Worm (Caenorhabditis elegans) whole organism, L3 larva: ENCODE data around the gene ric-7.

ENCODE experiments used
- ceh-16 ChIP-seq: sonication (generic microtip); optimal IDR thresholded peaks from 2 replicates; lab custom pipeline; 2017; ENCODE audit warnings: missing biosample characterization, missing genetic modification characterization
- ceh-28 ChIP-seq: fragments of 150-350 bp; optimal IDR thresholded peaks from 2 replicates; lab custom pipeline; 2014; ENCODE audit warnings: missing biosample characterization, missing genetic modification reagents, missing genetic modification characterization
- ceh-82 ChIP-seq: fragments of 150-350 bp; optimal IDR thresholded peaks from 2 replicates; lab custom pipeline; 2014; ENCODE audit warnings: missing biosample characterization, missing genetic modification characterization
- ceh-9 ChIP-seq: sonication (generic microtip); optimal IDR thresholded peaks from 2 replicates; lab custom pipeline; 2018; ENCODE audit warnings: missing biosample characterization, missing genetic modification characterization
- egl-27 ChIP-seq: sonication (generic microtip); optimal IDR thresholded peaks from 4 replicates; lab custom pipeline; 2017; ENCODE audit warnings: missing biosample characterization, missing genetic modification reagents, missing genetic modification characterization
- egl-5 ChIP-seq: fragments of 150-350 bp; optimal IDR thresholded peaks from 2 replicates; lab custom pipeline; 2017; ENCODE audit warnings: missing biosample characterization, missing genetic modification reagents, missing genetic modification characterization, inconsistent platforms
- elt-1 ChIP-seq: fragments of 150-350 bp; optimal IDR thresholded peaks from 2 replicates; lab custom pipeline; 2014; ENCODE audit warnings: missing biosample characterization, missing genetic modification characterization
- elt-2 ChIP-seq: sonication (generic microtip); optimal IDR thresholded peaks from 2 replicates; lab custom pipeline; 2016; ENCODE audit warnings: missing genetic modification reagents, mild to moderate bottlenecking, missing genetic modification characterization, missing compliant biosample characterization
- eor-1 ChIP-seq, 2 experiments: fragments of 150-350 bp; optimal IDR thresholded peaks; 2 replicates each; lab custom pipeline; 2014 to 2018; ENCODE audit warnings: missing biosample characterization in 2 of 2, missing genetic modification characterization in 2 of 2
- fkh-10 ChIP-seq: sonication (generic microtip); optimal IDR thresholded peaks from 2 replicates; lab custom pipeline; 2017; ENCODE audit warnings: missing biosample characterization, missing genetic modification reagents, missing genetic modification characterization
- fkh-2 ChIP-seq: fragments of 150-350 bp; optimal IDR thresholded peaks from 2 replicates; lab custom pipeline; 2014; ENCODE audit warnings: missing biosample characterization, missing genetic modification reagents, missing genetic modification characterization
- fos-1 ChIP-seq: fragments of 150-350 bp; optimal IDR thresholded peaks from 2 replicates; lab custom pipeline; 2014; ENCODE audit warnings: missing biosample characterization, missing genetic modification characterization
- hmg-11 ChIP-seq: sonication (generic microtip); optimal IDR thresholded peaks from 2 replicates; lab custom pipeline; 2016; ENCODE audit warnings: missing genetic modification characterization, missing compliant biosample characterization
- jun-1 ChIP-seq: fragments of 150-350 bp; optimal IDR thresholded peaks from 2 replicates; lab custom pipeline; 2014; ENCODE audit warnings: missing biosample characterization, missing genetic modification reagents, missing genetic modification characterization
- lin-39 ChIP-seq: fragments of 150-350 bp; optimal IDR thresholded peaks from 2 replicates; lab custom pipeline; 2018; ENCODE audit warnings: missing biosample characterization, missing genetic modification reagents, missing genetic modification characterization
- lsy-12 ChIP-seq: sonication (generic microtip); optimal IDR thresholded peaks from 2 replicates; lab custom pipeline; 2016; ENCODE audit warnings: mild to moderate bottlenecking, missing genetic modification characterization, missing compliant biosample characterization
- mdl-1 ChIP-seq: fragments of 150-350 bp; optimal IDR thresholded peaks from 2 replicates; lab custom pipeline; 2014; ENCODE audit warnings: missing biosample characterization, missing genetic modification characterization
- nfya-1 ChIP-seq: sonication (generic microtip); optimal IDR thresholded peaks from 2 replicates; lab custom pipeline; 2017; ENCODE audit warnings: missing genetic modification characterization, mild to moderate bottlenecking, missing compliant biosample characterization, antibody characterized with exemption, moderate library complexity; ENCODE audit not compliant: insufficient read depth
- nhr-11 ChIP-seq: fragments of 150-350 bp; optimal IDR thresholded peaks from 2 replicates; lab custom pipeline; 2014; ENCODE audit warnings: missing biosample characterization, missing genetic modification characterization
- nhr-12 ChIP-seq: fragments of 150-350 bp; optimal IDR thresholded peaks from 2 replicates; lab custom pipeline; 2014; ENCODE audit warnings: missing biosample characterization, missing genetic modification characterization
- nhr-25 ChIP-seq: sonication (generic microtip); optimal IDR thresholded peaks from 2 replicates; lab custom pipeline; 2017; ENCODE audit warnings: missing biosample characterization, missing genetic modification characterization
- nhr-28 ChIP-seq: fragments of 150-350 bp; optimal IDR thresholded peaks from 2 replicates; lab custom pipeline; 2014; ENCODE audit warnings: missing biosample characterization, missing genetic modification characterization
- nhr-76 ChIP-seq: fragments of 150-350 bp; sonication (generic microtip); optimal IDR thresholded peaks from 5 replicates; lab custom pipeline; 2014; ENCODE audit warnings: missing biosample characterization, missing genetic modification characterization
- nhr-77 ChIP-seq: fragments of 150-350 bp; optimal IDR thresholded peaks from 2 replicates; lab custom pipeline; 2014; ENCODE audit warnings: missing biosample characterization, missing genetic modification characterization
- pha-4 ChIP-seq: fragments of 150-350 bp; optimal IDR thresholded peaks from 2 replicates; lab custom pipeline; 2014; ENCODE audit warnings: missing biosample characterization, missing genetic modification reagents, missing genetic modification characterization
- pqm-1 ChIP-seq: fragments of 150-350 bp; optimal IDR thresholded peaks from 2 replicates; lab custom pipeline; 2017; ENCODE audit warnings: missing biosample characterization, missing genetic modification characterization, inconsistent platforms
- sea-2 ChIP-seq: fragments of 150-350 bp; sonication (generic microtip); optimal IDR thresholded peaks from 4 replicates; lab custom pipeline; 2014; ENCODE audit warnings: missing biosample characterization, missing genetic modification reagents, missing genetic modification characterization
- skn-1 ChIP-seq: fragments of 150-350 bp; optimal IDR thresholded peaks from 2 replicates; lab custom pipeline; 2014; ENCODE audit warnings: missing biosample characterization, missing genetic modification characterization
- snpc-4 ChIP-seq: fragments of 150-350 bp; optimal IDR thresholded peaks from 2 replicates; lab custom pipeline; 2014; ENCODE audit warnings: missing biosample characterization, missing genetic modification characterization
- unc-39 ChIP-seq: sonication (generic microtip); optimal IDR thresholded peaks from 4 replicates; lab custom pipeline; 2017; ENCODE audit warnings: missing biosample characterization, missing genetic modification characterization
- unc-62 ChIP-seq: fragments of 150-350 bp; sonication (generic microtip); optimal IDR thresholded peaks from 4 replicates; lab custom pipeline; 2014; ENCODE audit warnings: missing biosample characterization, missing genetic modification reagents, missing genetic modification characterization
- zag-1 ChIP-seq: fragments of 150-350 bp; optimal IDR thresholded peaks from 2 replicates; lab custom pipeline; 2014; ENCODE audit warnings: missing biosample characterization, missing genetic modification characterization

ric-7 gene

ce11 chrV:14004342-14004741, 1.4 kb downstream of the ric-7 start:
- TF ChIP-seq unc-39 (no peak), lin-39 (tag; lab: Kevin White, UChicago) (peak; percentile 26), elt-1 (no peak), egl-5 (tag; lab: Kevin White, UChicago) (peak; percentile 50), egl-27 (tag; lab: Kevin White, UChicago) (no peak), nfya-1 (peak; percentile 14), skn-1 (no peak), nhr-77 (tag; lab: Kevin White, UChicago) (no peak), pha-4 (tag; lab: Kevin White, UChicago) (no peak), nhr-11 (no peak), elt-2 (tag; lab: Kevin White, UChicago) (no peak), fkh-10 (peak; percentile 66), nhr-76 (tag; lab: Kevin White, UChicago) (no peak)

ce11 chrV:14003587-14004156, 2.0 kb downstream of the ric-7 start:
- peak; percentile 53 for TF ChIP-seq egl-5 (tag; lab: Kevin White, UChicago)
- no peak for TF ChIP-seq zag-1
- no peak for TF ChIP-seq fkh-2 (tag; lab: Kevin White, UChicago)
- peak; percentile 8 for TF ChIP-seq hmg-11
- no peak for TF ChIP-seq ceh-16 (tag; lab: Kevin White, UChicago)
- TF ChIP-seq lsy-12 (tag; lab: Kevin White, UChicago): no peak
- TF ChIP-seq elt-1: no peak
- no peak for TF ChIP-seq skn-1
- TF ChIP-seq fos-1: no peak
- TF ChIP-seq nfya-1: peak; percentile 29
- TF ChIP-seq snpc-4 (tag; lab: Kevin White, UChicago): peak; percentile 0
- TF ChIP-seq nhr-25 (tag; lab: Kevin White, UChicago): no peak
- TF ChIP-seq pha-4 (tag; lab: Kevin White, UChicago): no peak
- no peak for TF ChIP-seq jun-1

ce11 chrV:14002402-14002801, 3.3 kb downstream of the ric-7 start:
- TF ChIP-seq nhr-25 (tag; lab: Kevin White, UChicago) (peak; percentile 35), jun-1 (no peak), nhr-12 (tag; lab: Kevin White, UChicago) (no peak), pqm-1 (peak; percentile 21), nhr-11 (no peak), pha-4 (tag; lab: Kevin White, UChicago) (peak; percentile 43)

- TF ChIP-seq sea-2 (GFP tag; lab: Kevin White, UChicago) (no peak), ceh-82 (tag; lab: Kevin White, UChicago) (no peak), ceh-9 (tag; lab: Kevin White, UChicago) (no peak), fkh-2 (tag; lab: Kevin White, UChicago) (no peak), nhr-28 (tag; lab: Kevin White, UChicago) (no peak)
These were observed 3.8 kb downstream of the ric-7 start for ce11 chrV:14001929-14002328.

ce11 chrV:13993478-13993877, 12.2 kb downstream of the ric-7 start:
- TF ChIP-seq eor-1 (tag; optimal IDR thresholded peaks at IDR 0.05; lab: Kevin White, UChicago) (no peak), ceh-28 (tag; lab: Kevin White, UChicago) (no peak), nfya-1 (no peak), fkh-10 (no peak), mdl-1 (tag; lab: Kevin White, UChicago) (no peak), hmg-11 (no peak), lin-39 (tag; lab: Kevin White, UChicago) (no peak), unc-62 (GFP tag; lab: Kevin White, UChicago) (no peak), pha-4 (tag; lab: Kevin White, UChicago) (no peak)

DNA sequence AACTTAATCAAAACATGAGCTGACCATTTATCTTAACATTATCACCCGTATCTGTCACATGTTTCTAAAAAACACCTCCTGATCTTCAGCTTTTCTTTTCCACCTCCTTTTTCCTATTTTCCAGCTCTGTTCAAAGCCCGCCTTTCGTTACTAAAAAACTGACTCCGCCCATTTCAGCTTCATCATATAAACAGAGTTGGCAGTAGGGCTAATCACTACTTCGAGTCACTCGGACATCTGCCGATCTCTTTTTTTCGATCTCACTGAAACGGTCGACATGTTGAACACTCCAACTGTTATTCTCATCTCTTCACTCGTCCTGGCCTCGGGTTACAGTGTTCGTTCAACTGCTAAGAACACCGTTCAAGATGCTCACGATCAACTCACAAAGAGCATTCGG, 13.2 kb downstream of the ric-7 start, which contains the start of gene droe-4:
droe-4 (plus strand) TSS at position 172 of the 400 bp plus-strand sequence.
- no peak for TF ChIP-seq ceh-9 (tag; lab: Kevin White, UChicago)
- no peak for TF ChIP-seq nhr-12 (tag; lab: Kevin White, UChicago)
- TF ChIP-seq, all 47 proteins: peak for 0
